Worm (Caenorhabditis elegans): ENCODE data around the gene daf-22.

DNA sequence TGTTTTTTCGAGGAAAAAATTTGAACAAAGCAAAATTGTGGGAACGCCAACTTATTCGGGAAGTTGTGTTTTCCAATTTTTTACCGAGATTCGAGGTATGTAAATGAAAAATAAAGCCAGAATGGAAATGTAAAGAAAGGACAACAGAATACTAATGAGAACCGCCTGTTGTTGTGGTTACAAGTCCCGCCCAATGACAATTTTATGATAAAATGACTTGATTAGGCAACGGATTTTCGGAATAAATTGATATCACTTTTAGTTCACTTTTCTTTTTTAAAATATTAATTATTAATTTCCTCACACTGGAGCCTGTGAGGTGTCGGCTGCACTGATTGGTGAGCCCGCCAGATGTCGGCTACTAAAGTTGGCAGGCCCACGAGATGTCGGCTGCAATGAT is 6.9 kb upstream of the daf-22 start, which contains the start of gene dct-12:
- TF ChIP-seq snpc-4 (tag; optimal IDR thresholded peaks at IDR 0.05) (no peak), ama-1 (optimal IDR thresholded peaks at IDR 0.05) (no peak), ztf-4 (tag; optimal IDR thresholded peaks at IDR 0.05) (no peak), unc-62 (GFP tag; optimal IDR thresholded peaks at IDR 0.05) (no peak), nhr-11 (tag; optimal IDR thresholded peaks at IDR 0.05) (no peak), zag-1 (tag; optimal IDR thresholded peaks at IDR 0.05) (no peak), mbf-1 (tag; optimal IDR thresholded peaks at IDR 0.05) (no peak), nhr-129 (tag; optimal IDR thresholded peaks at IDR 0.05) (no peak)
